Worm (Caenorhabditis elegans): ENCODE measurements around the gene xbx-4.

xbx-4 gene

ce11 chrIV:2159069-2159468, 44.6 kb downstream of the xbx-4 start, which contains the start of gene gcy-37:
TSS of gene gcy-37 (minus strand) at chrIV:2159169.
- TF ChIP-seq ceh-27 (GFP tag; optimal IDR thresholded peaks at IDR 0.05) (no peak), ccch-3 (GFP tag; optimal IDR thresholded peaks at IDR 0.05) (no peak), efl-1 (GFP tag; optimal IDR thresholded peaks at IDR 0.05) (no peak), bed-1 (GFP tag; IDR thresholded peaks at IDR 0.05) (no peak), snpc-1.3 (tag; optimal IDR thresholded peaks at IDR 0.05; ENCODE audit: insufficient read depth) (no peak), hmg-20 (GFP tag; IDR thresholded peaks at IDR 0.05) (no peak), ztf-28 (GFP tag; IDR thresholded peaks at IDR 0.05) (no peak), nhr-90 (tag; optimal IDR thresholded peaks at IDR 0.05) (no peak), rpc-1 (optimal IDR thresholded peaks at IDR 0.05) (no peak), rpc-1 (tag; optimal IDR thresholded peaks at IDR 0.05) (no peak), T07F8.4 (tag; optimal IDR thresholded peaks at IDR 0.05) (no peak), athp-1 (tag; optimal IDR thresholded peaks at IDR 0.05) (no peak), dox-1 (GFP tag; IDR thresholded peaks at IDR 0.05) (no peak), nfya-1 (tag; optimal IDR thresholded peaks at IDR 0.05; ENCODE audit: borderline replicate concordance, insufficient read depth) (no peak), sdz-38 (tag; optimal IDR thresholded peaks at IDR 0.05) (no peak), tbp1 (GFP tag; optimal IDR thresholded peaks at IDR 0.05) (no peak)

DNA sequence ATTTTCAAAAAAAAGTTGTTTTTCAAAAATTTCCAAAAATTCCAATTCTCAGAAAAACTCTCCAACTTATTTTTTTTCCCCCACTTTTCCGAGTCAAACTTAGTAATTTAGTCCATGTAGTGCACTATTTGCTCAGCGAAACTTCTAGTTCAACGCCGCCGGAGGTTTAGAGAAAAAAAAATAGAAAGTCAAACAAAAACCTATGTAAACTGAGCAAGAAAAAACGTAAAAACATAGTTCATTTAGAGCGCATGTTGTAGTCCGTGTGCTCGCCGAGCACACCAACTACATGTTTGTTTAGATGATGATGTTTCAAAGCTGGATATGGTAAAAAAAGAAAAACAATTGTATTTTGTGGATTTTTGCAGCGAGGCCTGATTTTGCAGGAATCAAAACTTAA, 47.8 kb downstream of the xbx-4 start:
- TF ChIP-seq zfh-2 (GFP tag; conservative IDR thresholded peaks at IDR 0.05), result no peak
- no peak for TF ChIP-seq egl-44 (GFP tag; IDR thresholded peaks at IDR 0.05)
- no peak for TF ChIP-seq efl-1 (GFP tag; optimal IDR thresholded peaks at IDR 0.05)

Measured in whole organism, young adult.